Worm (Caenorhabditis elegans) whole organism, young adult: Measurements from ENCODE around the gene Y39A1A.17.

Experiments
- F57C9.4 ChIP-seq: sonication (generic microtip); optimal IDR thresholded peaks from 2 replicates; lab custom pipeline; 2017; ENCODE audit warnings: mild to moderate bottlenecking, missing genetic modification characterization, missing compliant biosample characterization
- ama-1 ChIP-seq, 3 experiments: fragments of 150-350 bp in 1 of 3; sonication (generic microtip) in 2 of 3; optimal IDR thresholded peaks; 2 replicates each; lab custom pipeline; 2014 to 2018; ENCODE audit warnings: missing biosample characterization in 2 of 3, missing genetic modification characterization in 2 of 3, missing genetic modification reagents in 2 of 3
- aptf-2 ChIP-seq: fragments of 200-800 bp; sonication (Bioruptor generic); conservative IDR thresholded peaks from 2 replicates; pipeline ENCODE4 v1.3.6; 2022; ENCODE audit warnings: missing genetic modification reagents, missing genetic modification characterization, missing compliant biosample characterization
- atf-7 ChIP-seq: sonication (generic microtip); optimal IDR thresholded peaks from 2 replicates; lab custom pipeline; 2017; ENCODE audit warnings: mild to moderate bottlenecking, missing genetic modification characterization, missing compliant biosample characterization
- ccch-3 ChIP-seq: fragments of 200-800 bp; sonication (Bioruptor generic); optimal IDR thresholded peaks from 2 replicates; lab custom pipeline; 2018; ENCODE audit warnings: mild to moderate bottlenecking, missing genetic modification characterization, missing compliant biosample characterization
- efl-1 ChIP-seq: fragments of 150-350 bp; optimal IDR thresholded peaks from 2 replicates; lab custom pipeline; 2014; ENCODE audit warnings: missing biosample characterization, missing genetic modification reagents, missing genetic modification characterization
- hlh-12 ChIP-seq: sonication (generic microtip); optimal IDR thresholded peaks from 2 replicates; lab custom pipeline; 2016; ENCODE audit warnings: missing genetic modification characterization, missing compliant biosample characterization
- lsy-27 ChIP-seq: sonication (generic microtip); optimal IDR thresholded peaks from 2 replicates; lab custom pipeline; 2017; ENCODE audit warnings: missing genetic modification characterization, mild to moderate bottlenecking, missing compliant biosample characterization, antibody characterized with exemption, missing genotype, borderline replicate concordance; ENCODE audit not compliant: insufficient read depth
- pbrm-1 ChIP-seq: fragments of 200-800 bp; sonication (Bioruptor generic); IDR thresholded peaks from 2 replicates; pipeline ENCODE4 v1.3.6; 2022; ENCODE audit warnings: missing genetic modification reagents, missing genetic modification characterization, missing compliant biosample characterization
- snpc-1.1 ChIP-seq: sonication (generic microtip); optimal IDR thresholded peaks from 2 replicates; lab custom pipeline; 2017; ENCODE audit warnings: missing genetic modification characterization, mild to moderate bottlenecking, missing compliant biosample characterization, antibody characterized with exemption, moderate library complexity, missing genotype, missing genetic modification reagents; ENCODE audit not compliant: insufficient read depth
- snpc-4 ChIP-seq, 5 experiments: fragments of 150-350 bp in 1 of 5; sonication (generic microtip) in 4 of 5; optimal IDR thresholded peaks; 2 replicates each; lab custom pipeline; 2014 to 2018; ENCODE audit warnings: missing genetic modification characterization in 5 of 5, missing biosample characterization in 3 of 5, antibody characterized with exemption in 2 of 5, mild to moderate bottlenecking in 2 of 5, missing compliant biosample characterization in 2 of 5, missing genotype in 2 of 5, moderate library complexity in 2 of 5, missing genetic modification reagents in 1 of 5
- tbx-9 ChIP-seq: sonication (generic microtip); optimal IDR thresholded peaks from 2 replicates; lab custom pipeline; 2016; ENCODE audit warnings: borderline replicate concordance, missing genetic modification characterization, inconsistent platforms, missing compliant biosample characterization

DNA sequence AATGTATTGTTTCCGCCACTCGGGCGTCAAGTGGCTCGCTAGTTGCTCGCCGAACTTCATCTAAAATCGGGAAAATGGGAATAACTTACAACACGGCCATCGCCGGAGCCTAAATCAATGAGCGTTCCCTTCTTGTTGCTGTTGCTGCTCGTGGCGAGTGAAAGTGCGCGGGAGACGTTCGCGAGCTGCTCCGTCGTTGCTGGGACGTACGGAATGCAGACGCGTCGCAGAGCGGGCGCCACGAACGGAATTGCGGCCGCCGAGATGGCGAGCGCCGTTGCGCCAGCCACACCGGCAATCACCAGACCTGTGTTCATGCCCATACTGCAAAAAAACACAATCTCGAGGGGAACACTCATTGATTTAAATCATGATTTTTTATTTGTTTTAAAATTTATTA, 15.6 kb upstream of the Y39A1A.17 start:
- TF ChIP-seq tbx-9 (no peak), atf-7 (tag; lab: Kevin White, UChicago) (no peak), aptf-2 (GFP tag; lab: Robert Waterston, UW) (0 out of 2 replicates have a peak, but pooled peaks have one; percentile 16), efl-1 (no peak), ccch-3 (GFP tag; lab: Kevin White, UChicago) (no peak), ama-1 (optimal IDR thresholded peaks at IDR 0.05; lab: Kevin White, UChicago) (no peak), ama-1 (GFP tag; optimal IDR thresholded peaks at IDR 0.05; lab: Kevin White, UChicago) (no peak), pbrm-1 (GFP tag; lab: Robert Waterston, UW) (no peak), lsy-27 (tag; lab: Kevin White, UChicago) (no peak), F57C9.4 (no peak), snpc-4 (GFP tag; optimal IDR thresholded peaks at IDR 0.05; lab: Kevin White, UChicago) (no peak), snpc-4 (tag; optimal IDR thresholded peaks at IDR 0.05; lab: Kevin White, UChicago) (no peak), snpc-1.1 (tag; lab: Kevin White, UChicago) (no peak), hlh-12 (no peak)
